Worm (Caenorhabditis elegans) whole organism, L4/young adult: ENCODE measurements around the gene unc-10.

ENCODE experiments used
- W03F9.2 ChIP-seq: fragments of 150-350 bp; optimal IDR thresholded peaks from 2 replicates; lab custom pipeline; 2014; ENCODE audit warnings: missing biosample characterization, missing genetic modification characterization
- dao-5 ChIP-seq: sonication (generic microtip); optimal IDR thresholded peaks from 2 replicates; lab custom pipeline; 2016; ENCODE audit warnings: missing genotype, missing genetic modification characterization, moderate library complexity, missing compliant biosample characterization
- him-1 ChIP-seq: sonication (generic microtip); optimal IDR thresholded peaks from 2 replicates; lab custom pipeline; 2016; ENCODE audit warnings: missing genotype, missing genetic modification reagents, missing genetic modification characterization, missing compliant biosample characterization

ce11 chrX:7313236-7313635 lies 33.1 kb upstream of the unc-10 start:
- TF ChIP-seq dao-5 = no peak
- no peak for TF ChIP-seq him-1 (tag; lab: Kevin White, UChicago)
- TF ChIP-seq W03F9.2 (tag; lab: Kevin White, UChicago) = no peak
